Fruit fly (Drosophila melanogaster) whole organism, embryonic: ENCODE results near the gene BHD.

Source experiments
- Abd-B ChIP-seq: fragments of 200-800 bp; sonication (Bioruptor generic); optimal IDR thresholded peaks from 2 replicates; lab custom pipeline; 2018; ENCODE audit warnings: missing biosample characterization, mild to moderate bottlenecking, missing genetic modification characterization, moderate library complexity
- CG10979 ChIP-seq: fragments of 200-800 bp; sonication (Bioruptor generic); optimal IDR thresholded peaks from 2 replicates; lab custom pipeline; 2018; ENCODE audit warnings: missing biosample characterization, mild to moderate bottlenecking, missing genetic modification characterization, moderate library complexity
- CG12236 ChIP-seq: fragments of 200-800 bp; sonication (Bioruptor generic); optimal IDR thresholded peaks from 2 replicates; lab custom pipeline; 2016; ENCODE audit warnings: missing biosample characterization, missing genetic modification characterization
- CG12744 ChIP-seq: fragments of 200-800 bp; sonication (Bioruptor generic); optimal IDR thresholded peaks from 2 replicates; lab custom pipeline; 2016; ENCODE audit warnings: missing biosample characterization, missing genetic modification characterization
- CG13296 ChIP-seq: fragments of 200-800 bp; sonication (Bioruptor generic); optimal IDR thresholded peaks from 3 replicates; lab custom pipeline; 2018; ENCODE audit warnings: missing biosample characterization, mild to moderate bottlenecking, missing genetic modification characterization
- CG15479 ChIP-seq: fragments of 200-800 bp; sonication (Bioruptor generic); optimal IDR thresholded peaks from 3 replicates; lab custom pipeline; 2019; ENCODE audit warnings: missing biosample characterization, mild to moderate bottlenecking, missing genetic modification characterization, moderate library complexity
- CG16815 ChIP-seq: fragments of 200-800 bp; sonication (Bioruptor generic); optimal IDR thresholded peaks from 3 replicates; lab custom pipeline; 2017; ENCODE audit warnings: missing biosample characterization, mild to moderate bottlenecking, missing genetic modification characterization
- CG2129 ChIP-seq: fragments of 200-800 bp; sonication (Bioruptor generic); IDR thresholded peaks from 2 replicates; pipeline ENCODE4 v1.3.6; 2022; ENCODE audit warnings: missing biosample characterization, missing genetic modification characterization; ENCODE audit not compliant: partially characterized antibody
- CG34224 ChIP-seq: fragments of 200-800 bp; sonication (Bioruptor generic); IDR thresholded peaks from 3 replicates; pipeline ENCODE4 v1.3.6; 2022; ENCODE audit warnings: missing biosample characterization, missing genetic modification characterization; ENCODE audit not compliant: partially characterized antibody
- CG3726 ChIP-seq: fragments of 200-800 bp; sonication (Bioruptor generic); IDR thresholded peaks from 3 replicates; pipeline ENCODE4, ENCODE4 v1.3.6; 2022; ENCODE audit warnings: missing biosample characterization, missing genetic modification characterization
- CG43689 ChIP-seq: fragments of 200-800 bp; sonication (Bioruptor generic); IDR thresholded peaks from 2 replicates; pipeline ENCODE4 v1.3.6; 2022; ENCODE audit warnings: missing biosample characterization, missing genetic modification characterization
- CG6813 ChIP-seq: fragments of 200-800 bp; sonication (Bioruptor generic); optimal IDR thresholded peaks from 2 replicates; lab custom pipeline; 2017; ENCODE audit warnings: missing biosample characterization, missing genetic modification characterization, mild to moderate bottlenecking, moderate library complexity, missing genetic modification reagents
- CG7786 ChIP-seq: fragments of 200-800 bp; sonication (Bioruptor generic); optimal IDR thresholded peaks from 2 replicates; lab custom pipeline; 2016; ENCODE audit warnings: missing biosample characterization, missing genetic modification characterization
- CG7963 ChIP-seq: fragments of 200-800 bp; sonication (Bioruptor generic); IDR thresholded peaks from 3 replicates; pipeline ENCODE4 v1.3.6; 2022; ENCODE audit warnings: missing biosample characterization, missing genetic modification characterization; ENCODE audit not compliant: partially characterized antibody
- CG8388 ChIP-seq: fragments of 200-800 bp; sonication (Bioruptor generic); optimal IDR thresholded peaks from 2 replicates; lab custom pipeline; 2019; ENCODE audit warnings: missing biosample characterization, mild to moderate bottlenecking, missing genetic modification characterization, moderate library complexity
- CG8944 ChIP-seq: fragments of 200-800 bp; sonication (Bioruptor generic); optimal IDR thresholded peaks from 3 replicates; lab custom pipeline; 2016; ENCODE audit warnings: missing biosample characterization, missing genetic modification characterization
- CTCF ChIP-seq: fragments of 200-800 bp; sonication (Bioruptor generic); optimal IDR thresholded peaks from 2 replicates; lab custom pipeline; 2017; ENCODE audit warnings: missing biosample characterization, mild to moderate bottlenecking, missing genetic modification characterization, moderate library complexity
- Deaf1 ChIP-seq: fragments of 200-800 bp; optimal IDR thresholded peaks from 3 replicates; lab custom pipeline; 2019; ENCODE audit warnings: missing biosample characterization, mild to moderate bottlenecking, missing genetic modification characterization, moderate library complexity
- Dp ChIP-seq: fragments of 200-800 bp; sonication (Bioruptor generic); optimal IDR thresholded peaks from 2 replicates; lab custom pipeline; 2018; ENCODE audit warnings: missing biosample characterization, mild to moderate bottlenecking, missing genetic modification characterization, moderate library complexity
- Elba2 ChIP-seq: fragments of 200-800 bp; sonication (Bioruptor generic); optimal IDR thresholded peaks from 3 replicates; lab custom pipeline; 2016; ENCODE audit warnings: missing biosample characterization, missing genetic modification characterization
- GATAe ChIP-seq: fragments of 200-800 bp; sonication (Bioruptor generic); conservative IDR thresholded peaks from 2 replicates; pipeline ENCODE4 v1.3.6; 2022; ENCODE audit warnings: missing biosample characterization, missing genetic modification characterization
- HmgD ChIP-seq: fragments of 200-800 bp; sonication (Bioruptor generic); optimal IDR thresholded peaks from 3 replicates; lab custom pipeline; 2016; ENCODE audit warnings: missing biosample characterization, missing genetic modification characterization
- Lim3 ChIP-seq: fragments of 200-800 bp; sonication (Bioruptor generic); IDR thresholded peaks from 2 replicates; pipeline ENCODE4 v1.3.6; 2022; ENCODE audit warnings: missing biosample characterization, missing genetic modification characterization
- Myb ChIP-seq: fragments of 200-800 bp; sonication (Bioruptor generic); optimal IDR thresholded peaks from 2 replicates; lab custom pipeline; 2016; ENCODE audit warnings: missing biosample characterization, missing genetic modification characterization
- NC2β ChIP-seq: fragments of 200-800 bp; sonication (Bioruptor generic); optimal IDR thresholded peaks from 2 replicates; lab custom pipeline; 2016; ENCODE audit warnings: missing biosample characterization, missing genetic modification characterization
- NFAT ChIP-seq: fragments of 200-800 bp; sonication (Bioruptor generic); IDR thresholded peaks from 2 replicates; pipeline ENCODE4 v1.3.6; 2022; ENCODE audit warnings: missing biosample characterization, missing genetic modification characterization
- Nf-YB ChIP-seq: fragments of 200-800 bp; sonication (Bioruptor generic); optimal IDR thresholded peaks from 3 replicates; lab custom pipeline; 2019; ENCODE audit warnings: missing biosample characterization, mild to moderate bottlenecking, missing genetic modification characterization, moderate library complexity
- Oli ChIP-seq: fragments of 200-800 bp; sonication (Bioruptor generic); optimal IDR thresholded peaks from 2 replicates; lab custom pipeline; 2018; ENCODE audit warnings: missing biosample characterization, mild to moderate bottlenecking, missing genetic modification characterization, moderate library complexity
- Trl ChIP-seq, 3 experiments: fragments of >200 bp in 2 of 3; fragments of 200-800 bp in 1 of 3; sonication (Bioruptor generic) in 1 of 3; optimal IDR thresholded peaks; 2 replicates in 1 of 3; 3 replicates in 2 of 3; lab custom pipeline; 2016 to 2017; ENCODE audit warnings: missing biosample characterization in 1 of 3, missing genetic modification characterization in 1 of 3
- Vsx1 ChIP-seq: fragments of 200-800 bp; sonication (Bioruptor generic); optimal IDR thresholded peaks from 2 replicates; lab custom pipeline; 2017; ENCODE audit warnings: missing biosample characterization, mild to moderate bottlenecking, missing genetic modification characterization, missing genetic modification reagents
- ase ChIP-seq: fragments of 200-800 bp; sonication (Bioruptor generic); IDR thresholded peaks from 3 replicates; pipeline ENCODE4 v1.3.6; 2022; ENCODE audit warnings: missing biosample characterization, missing genetic modification characterization
- bcd ChIP-seq: fragments of 200-800 bp; sonication (Bioruptor generic); optimal IDR thresholded peaks from 2 replicates; lab custom pipeline; 2017; ENCODE audit warnings: missing biosample characterization, mild to moderate bottlenecking, missing genetic modification characterization
- bowl ChIP-seq: fragments of 200-800 bp; sonication (Bioruptor generic); IDR thresholded peaks from 2 replicates; pipeline ENCODE4 v1.3.6; 2022; ENCODE audit warnings: missing biosample characterization, missing genetic modification characterization
- btn ChIP-seq: fragments of 200-800 bp; sonication (Bioruptor generic); optimal IDR thresholded peaks from 2 replicates; lab custom pipeline; 2016; ENCODE audit warnings: missing biosample characterization, missing genetic modification characterization
- crc ChIP-seq: fragments of 200-800 bp; sonication (Bioruptor generic); optimal IDR thresholded peaks from 2 replicates; lab custom pipeline; 2016; ENCODE audit warnings: missing biosample characterization, missing genetic modification characterization
- eve ChIP-seq, 2 experiments: fragments of >200 bp; optimal IDR thresholded peaks; 2 replicates each; lab custom pipeline; 2017; ENCODE audit warnings: missing biosample characterization in 2 of 2, missing genetic modification characterization in 2 of 2
- ewg ChIP-seq: fragments of 200-800 bp; sonication (Bioruptor generic); optimal IDR thresholded peaks from 3 replicates; lab custom pipeline; 2017; ENCODE audit warnings: mild to moderate bottlenecking, missing biosample characterization, missing genetic modification reagents, missing genetic modification characterization
- eyg ChIP-seq: fragments of 200-800 bp; sonication (Bioruptor generic); optimal IDR thresholded peaks from 3 replicates; lab custom pipeline; 2016; ENCODE audit warnings: missing biosample characterization, missing genetic modification characterization
- gfzf ChIP-seq: fragments of 200-800 bp; sonication (Bioruptor generic); optimal IDR thresholded peaks from 2 replicates; lab custom pipeline; 2016; ENCODE audit warnings: missing biosample characterization, mild to moderate bottlenecking, missing genetic modification characterization, moderate library complexity
- gro ChIP-seq: fragments of 200-800 bp; sonication (Bioruptor generic); optimal IDR thresholded peaks from 2 replicates; lab custom pipeline; 2016; ENCODE audit warnings: missing biosample characterization, missing genetic modification characterization
- ind ChIP-seq: fragments of 200-800 bp; sonication (Bioruptor generic); optimal IDR thresholded peaks from 3 replicates; lab custom pipeline; 2016; ENCODE audit warnings: missing biosample characterization, missing genetic modification characterization
- mld ChIP-seq: fragments of 200-800 bp; sonication (Bioruptor generic); IDR thresholded peaks from 3 replicates; pipeline ENCODE4 v1.3.6; 2022; ENCODE audit warnings: missing biosample characterization, missing genetic modification characterization; ENCODE audit not compliant: partially characterized antibody
- nerfin-2 ChIP-seq: fragments of 200-800 bp; sonication (Bioruptor generic); IDR thresholded peaks from 2 replicates; pipeline ENCODE4 v1.3.6; 2022; ENCODE audit warnings: missing biosample characterization, missing genetic modification characterization; ENCODE audit not compliant: partially characterized antibody
- stc ChIP-seq: fragments of 200-800 bp; sonication (Bioruptor generic); IDR thresholded peaks from 2 replicates; pipeline ENCODE4 v1.3.6; 2022; ENCODE audit warnings: missing biosample characterization, missing genetic modification characterization
- tap ChIP-seq: fragments of 200-800 bp; optimal IDR thresholded peaks from 3 replicates; lab custom pipeline; 2019; ENCODE audit warnings: missing biosample characterization, mild to moderate bottlenecking, missing genetic modification characterization, moderate library complexity
- tna ChIP-seq: fragments of 200-800 bp; sonication (Bioruptor generic); IDR thresholded peaks from 2 replicates; pipeline ENCODE4 v1.3.6; 2022; ENCODE audit warnings: missing biosample characterization, missing genetic modification characterization; ENCODE audit not compliant: partially characterized antibody
- toy ChIP-seq: fragments of 200-800 bp; sonication (Bioruptor generic); IDR thresholded peaks from 2 replicates; pipeline ENCODE4 v1.3.6; 2022; ENCODE audit warnings: missing biosample characterization, missing genetic modification characterization
- twi ChIP-seq: fragments of 200-800 bp; optimal IDR thresholded peaks from 2 replicates; lab custom pipeline; 2019; ENCODE audit warnings: missing biosample characterization, mild to moderate bottlenecking, missing genetic modification characterization, moderate library complexity
- yki ChIP-seq: fragments of >200 bp; optimal IDR thresholded peaks from 3 replicates; lab custom pipeline; 2018
- zfh1 ChIP-seq: fragments of 200-800 bp; sonication (Bioruptor generic); IDR thresholded peaks from 3 replicates; pipeline ENCODE4 v1.3.6; 2022; ENCODE audit warnings: missing biosample characterization, missing genetic modification characterization

The BHD gene

DNA sequence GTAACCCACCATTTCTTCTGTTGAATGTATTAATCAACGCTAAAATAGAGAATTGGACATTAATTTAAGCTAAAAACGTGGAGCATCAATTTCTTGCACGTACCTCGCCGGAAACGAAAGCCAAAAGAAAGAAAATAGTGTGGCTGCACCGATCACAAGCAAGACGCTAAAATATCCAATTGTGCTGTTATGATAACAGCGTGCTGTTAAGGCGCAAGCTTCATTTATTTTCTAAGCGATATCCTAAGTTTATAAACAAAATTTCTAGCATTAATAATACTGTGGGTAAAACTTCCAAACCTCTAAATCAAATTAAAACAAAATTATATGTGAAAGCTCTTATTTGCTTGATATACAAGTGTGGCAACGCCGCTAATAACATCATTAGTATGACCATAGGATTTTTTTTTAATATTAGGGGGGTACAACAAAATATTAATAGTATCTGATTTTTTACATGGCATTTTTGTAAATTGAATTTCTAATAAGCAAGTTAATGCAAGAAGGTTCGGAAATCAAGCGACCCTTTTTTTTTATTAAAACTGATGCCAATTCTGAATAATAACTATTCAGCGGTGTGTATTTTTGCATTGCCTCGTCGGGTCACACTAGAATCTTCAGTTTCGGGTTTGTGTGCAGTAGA, 3.0 kb downstream of the BHD start, which contains the start of the genes RpL18 and Neos (continued):
- no peak for TF ChIP-seq HmgD (GFP tag; lab: Kevin White, UChicago)
- no peak for TF ChIP-seq toy (GFP tag; lab: Robert Waterston, UW)
- no peak for TF ChIP-seq CG3726 (GFP tag; lab: Robert Waterston, UW)
- peak; percentile 56 for TF ChIP-seq Oli (tag; lab: Kevin White, UChicago)
- TF ChIP-seq yki (lab: Kevin White, UChicago): no peak
- no peak for TF ChIP-seq mld
- TF ChIP-seq gfzf (GFP tag; lab: Kevin White, UChicago): peak; percentile 85
- peak; percentile 51 for TF ChIP-seq CG12744
- TF ChIP-seq ewg: peak; percentile 42
- TF ChIP-seq Trl (optimal IDR thresholded peaks at IDR 0.05; lab: Kevin White, UChicago): no peak
- peak; percentile 76 for TF ChIP-seq Trl (GFP tag; optimal IDR thresholded peaks at IDR 0.05; lab: Kevin White, UChicago)
- peak; percentile 86 for TF ChIP-seq eyg (GFP tag; lab: Kevin White, UChicago)
- TF ChIP-seq btn (GFP tag; lab: Kevin White, UChicago): peak; percentile 48
- no peak for TF ChIP-seq tna
- TF ChIP-seq CTCF (GFP tag; lab: Kevin White, UChicago): peak; percentile 6
- TF ChIP-seq CG7963 (GFP tag; lab: Robert Waterston, UW): no peak
- TF ChIP-seq tap (tag; lab: Kevin White, UChicago): peak; percentile 46
- no peak for TF ChIP-seq CG8944
- TF ChIP-seq gro: peak; percentile 82
- TF ChIP-seq CG8388 (GFP tag; lab: Kevin White, UChicago): peak; percentile 63
- TF ChIP-seq Nf-YB (GFP tag; lab: Kevin White, UChicago): peak; percentile 63
- TF ChIP-seq ase (GFP tag; lab: Robert Waterston, UW): no peak
- TF ChIP-seq NC2β (GFP tag; lab: Kevin White, UChicago): peak; percentile 92
- peak; percentile 11 for TF ChIP-seq CG15479 (GFP tag; lab: Kevin White, UChicago)
- TF ChIP-seq Deaf1 (tag; lab: Kevin White, UChicago): no peak
- TF ChIP-seq CG43689 (GFP tag; lab: Robert Waterston, UW): no peak
- no peak for TF ChIP-seq CG2129 (GFP tag; lab: Robert Waterston, UW)
- TF ChIP-seq GATAe (GFP tag; lab: Robert Waterston, UW): no peak
- no peak for TF ChIP-seq bowl (GFP tag; lab: Robert Waterston, UW)
- peak; percentile 73 for TF ChIP-seq bcd (GFP tag; lab: Kevin White, UChicago)
- peak; percentile 91 for TF ChIP-seq CG13296
- peak; percentile 72 for TF ChIP-seq Abd-B
- peak; percentile 64 for TF ChIP-seq stc
- peak; percentile 42 for TF ChIP-seq ind (GFP tag; lab: Kevin White, UChicago)
- peak; percentile 14 for TF ChIP-seq Elba2
- TF ChIP-seq zfh1 (GFP tag; lab: Robert Waterston, UW): peak; percentile 44
- no peak for TF ChIP-seq nerfin-2
- TF ChIP-seq NFAT: peak; percentile 43; the same call in 1 of the 2 replicates
- TF ChIP-seq Lim3 (GFP tag; lab: Robert Waterston, UW): no peak
- no peak for TF ChIP-seq Vsx1
- no peak for TF ChIP-seq CG16815 (GFP tag; lab: Kevin White, UChicago)
- no peak for TF ChIP-seq CG34224 (GFP tag; lab: Robert Waterston, UW)
- TF ChIP-seq twi (tag; lab: Kevin White, UChicago): peak; percentile 42
- TF ChIP-seq CG12236 (GFP tag; lab: Kevin White, UChicago): peak; percentile 70
- TF ChIP-seq Myb: peak; percentile 36
- peak; percentile 24 for TF ChIP-seq Dp
- peak; percentile 71 for TF ChIP-seq CG6813 (GFP tag; lab: Kevin White, UChicago)
- TF ChIP-seq eve (GFP tag; optimal IDR thresholded peaks at IDR 0.05; lab: Kevin White, UChicago): no peak
- TF ChIP-seq crc: peak; percentile 67
- TF ChIP-seq CG7786 (GFP tag; lab: Kevin White, UChicago): peak; percentile 18
- peak; percentile 43 for TF ChIP-seq CG10979 (tag; lab: Kevin White, UChicago)
